Worm (Caenorhabditis elegans) whole organism, midembryonic: ENCODE measurements around the gene srbc-63.

ENCODE experiments used
- cog-1 ChIP-seq: sonication (generic microtip); optimal IDR thresholded peaks from 2 replicates; lab custom pipeline; 2016; ENCODE audit warnings: missing genetic modification characterization, missing compliant biosample characterization
- flt-1 ChIP-seq: fragments of 200-800 bp; sonication (Bioruptor generic); IDR thresholded peaks from 2 replicates; pipeline ENCODE4 v1.3.6; 2022; ENCODE audit warnings: missing genetic modification characterization, missing compliant biosample characterization
- ref-1 ChIP-seq: fragments of 200-800 bp; sonication (Bioruptor generic); conservative IDR thresholded peaks from 2 replicates; pipeline ENCODE4 v1.3.6; 2022; ENCODE audit warnings: missing genetic modification reagents, missing genetic modification characterization, missing compliant biosample characterization
- ztf-23 ChIP-seq: fragments of 200-800 bp; sonication (Bioruptor generic); IDR thresholded peaks from 2 replicates; pipeline ENCODE4 v1.3.6; 2022; ENCODE audit warnings: missing genetic modification reagents, missing genetic modification characterization, missing compliant biosample characterization
- ztf-29 ChIP-seq: fragments of 200-800 bp; sonication (Bioruptor generic); IDR thresholded peaks from 2 replicates; pipeline ENCODE4 v1.3.6; 2022; ENCODE audit warnings: missing genetic modification reagents, missing genetic modification characterization, missing compliant biosample characterization

ce11 chrV:15367770-15368169 is 44.8 kb downstream of the srbc-63 start:
- no peak for TF ChIP-seq flt-1 (GFP tag; lab: Robert Waterston, UW)
- TF ChIP-seq ref-1 = no peak
- no peak for TF ChIP-seq ztf-23 (GFP tag; lab: Robert Waterston, UW)
- no peak for TF ChIP-seq cog-1 (tag; lab: Kevin White, UChicago)
- TF ChIP-seq ztf-29 (GFP tag; lab: Robert Waterston, UW) = no peak
